Worm (Caenorhabditis elegans): ENCODE data around the gene K08F8.7.
A peak's percentile ranks its signal among the peaks of the same experiment; 100 is the strongest.

The K08F8.7 gene

ce11 chrII:8751042-8751441 lies 4.1 kb downstream of the K08F8.7 start:
- no peak for TF ChIP-seq ceh-36 (tag; optimal IDR thresholded peaks at IDR 0.05)
- no peak for TF ChIP-seq ets-7 (tag; optimal IDR thresholded peaks at IDR 0.05)
- no peak for TF ChIP-seq tbx-37 (GFP tag; conservative IDR thresholded peaks at IDR 0.05)
- TF ChIP-seq hmbx-1 (tag; optimal IDR thresholded peaks at IDR 0.05): no peak
- TF ChIP-seq aly-1 (tag; optimal IDR thresholded peaks at IDR 0.05): no peak
- TF ChIP-seq B0310.2 (tag; optimal IDR thresholded peaks at IDR 0.05): no peak
- no peak for TF ChIP-seq tbx-11 (GFP tag; IDR thresholded peaks at IDR 0.05)
- TF ChIP-seq flt-1 (GFP tag; IDR thresholded peaks at IDR 0.05): no peak
- no peak for TF ChIP-seq tra-4 (tag; optimal IDR thresholded peaks at IDR 0.05)
- TF ChIP-seq pes-1 (GFP tag; IDR thresholded peaks at IDR 0.05): no peak
- TF ChIP-seq sea-1 (GFP tag; conservative IDR thresholded peaks at IDR 0.05): no peak
- no peak for TF ChIP-seq hmg-4 (GFP tag; optimal IDR thresholded peaks at IDR 0.05)
- TF ChIP-seq ama-1 (optimal IDR thresholded peaks at IDR 0.05): no peak
- TF ChIP-seq hnd-1 (tag; optimal IDR thresholded peaks at IDR 0.05): no peak
- no peak for TF ChIP-seq ceh-13 (GFP tag; optimal IDR thresholded peaks at IDR 0.05)
- no peak for TF ChIP-seq scrt-1 (GFP tag; IDR thresholded peaks at IDR 0.05)
- TF ChIP-seq F13C5.2 (tag; optimal IDR thresholded peaks at IDR 0.05): no peak

ce11 chrII:8750056-8750455 lies 5.1 kb downstream of the K08F8.7 start:
- no peak for TF ChIP-seq hnd-1 (tag; optimal IDR thresholded peaks at IDR 0.05)
- TF ChIP-seq hmg-4 (GFP tag; optimal IDR thresholded peaks at IDR 0.05): no peak
- no peak for TF ChIP-seq scrt-1 (GFP tag; IDR thresholded peaks at IDR 0.05)
- no peak for TF ChIP-seq hmbx-1 (tag; optimal IDR thresholded peaks at IDR 0.05)
- TF ChIP-seq flt-1 (GFP tag; IDR thresholded peaks at IDR 0.05): no peak
- TF ChIP-seq tra-4 (tag; optimal IDR thresholded peaks at IDR 0.05): no peak
- TF ChIP-seq B0310.2 (tag; optimal IDR thresholded peaks at IDR 0.05): no peak
- TF ChIP-seq sea-1 (GFP tag; conservative IDR thresholded peaks at IDR 0.05): no peak
- TF ChIP-seq F13C5.2 (tag; optimal IDR thresholded peaks at IDR 0.05): no peak
- TF ChIP-seq ceh-36 (tag; optimal IDR thresholded peaks at IDR 0.05): no peak
- no peak for TF ChIP-seq aly-1 (tag; optimal IDR thresholded peaks at IDR 0.05)
- TF ChIP-seq ama-1 (optimal IDR thresholded peaks at IDR 0.05): no peak
- TF ChIP-seq pes-1 (GFP tag; IDR thresholded peaks at IDR 0.05): no peak

- no peak for TF ChIP-seq tbx-11 (GFP tag; IDR thresholded peaks at IDR 0.05)
- no peak for TF ChIP-seq flt-1 (GFP tag; IDR thresholded peaks at IDR 0.05)
- no peak for TF ChIP-seq ceh-36 (tag; optimal IDR thresholded peaks at IDR 0.05)
- no peak for TF ChIP-seq ama-1 (optimal IDR thresholded peaks at IDR 0.05)
- TF ChIP-seq hmg-4 (GFP tag; optimal IDR thresholded peaks at IDR 0.05): no peak
- TF ChIP-seq scrt-1 (GFP tag; IDR thresholded peaks at IDR 0.05): no peak
- TF ChIP-seq hnd-1 (tag; optimal IDR thresholded peaks at IDR 0.05): no peak
- TF ChIP-seq hmbx-1 (tag; optimal IDR thresholded peaks at IDR 0.05): no peak
- TF ChIP-seq pes-1 (GFP tag; IDR thresholded peaks at IDR 0.05): no peak
- TF ChIP-seq tbx-37 (GFP tag; conservative IDR thresholded peaks at IDR 0.05): no peak
- no peak for TF ChIP-seq ceh-13 (GFP tag; optimal IDR thresholded peaks at IDR 0.05)
- no peak for TF ChIP-seq aly-1 (tag; optimal IDR thresholded peaks at IDR 0.05)
- no peak for TF ChIP-seq tra-4 (tag; optimal IDR thresholded peaks at IDR 0.05)
- no peak for TF ChIP-seq B0310.2 (tag; optimal IDR thresholded peaks at IDR 0.05)
- TF ChIP-seq sea-1 (GFP tag; conservative IDR thresholded peaks at IDR 0.05): no peak
- TF ChIP-seq ets-7 (tag; optimal IDR thresholded peaks at IDR 0.05): no peak
These were observed 6.1 kb downstream of the K08F8.7 start for ce11 chrII:8749084-8749483.

ce11 chrII:8748638-8749037 lies 6.5 kb downstream of the K08F8.7 start:
- no peak for TF ChIP-seq pes-1 (GFP tag; IDR thresholded peaks at IDR 0.05)
- no peak for TF ChIP-seq ceh-36 (tag; optimal IDR thresholded peaks at IDR 0.05)
- TF ChIP-seq tbx-11 (GFP tag; IDR thresholded peaks at IDR 0.05): no peak
- no peak for TF ChIP-seq hmg-4 (GFP tag; optimal IDR thresholded peaks at IDR 0.05)
- no peak for TF ChIP-seq scrt-1 (GFP tag; IDR thresholded peaks at IDR 0.05)
- no peak for TF ChIP-seq ama-1 (optimal IDR thresholded peaks at IDR 0.05)
- TF ChIP-seq tbx-37 (GFP tag; conservative IDR thresholded peaks at IDR 0.05): no peak
- no peak for TF ChIP-seq tra-4 (tag; optimal IDR thresholded peaks at IDR 0.05)
- no peak for TF ChIP-seq hnd-1 (tag; optimal IDR thresholded peaks at IDR 0.05)
- no peak for TF ChIP-seq hmbx-1 (tag; optimal IDR thresholded peaks at IDR 0.05)
- no peak for TF ChIP-seq aly-1 (tag; optimal IDR thresholded peaks at IDR 0.05)

ce11 chrII:8747939-8748352 lies 7.2 kb downstream of the K08F8.7 start:
- TF ChIP-seq B0310.2 (tag; optimal IDR thresholded peaks at IDR 0.05) (no peak), tbx-37 (GFP tag; conservative IDR thresholded peaks at IDR 0.05) (no peak), aly-1 (tag; optimal IDR thresholded peaks at IDR 0.05) (no peak), ets-7 (tag; optimal IDR thresholded peaks at IDR 0.05) (no peak), tbx-11 (GFP tag; IDR thresholded peaks at IDR 0.05) (no peak), hmg-4 (GFP tag; optimal IDR thresholded peaks at IDR 0.05) (peak; percentile 73), sea-1 (GFP tag; conservative IDR thresholded peaks at IDR 0.05) (no peak), F13C5.2 (tag; optimal IDR thresholded peaks at IDR 0.05) (peak; percentile 11), tra-4 (tag; optimal IDR thresholded peaks at IDR 0.05) (no peak), ceh-36 (tag; optimal IDR thresholded peaks at IDR 0.05) (no peak), ama-1 (optimal IDR thresholded peaks at IDR 0.05) (no peak), pes-1 (GFP tag; IDR thresholded peaks at IDR 0.05) (no peak), scrt-1 (GFP tag; IDR thresholded peaks at IDR 0.05) (peak; percentile 54; the same call in 1 of the 2 replicates), hmbx-1 (tag; optimal IDR thresholded peaks at IDR 0.05) (no peak), ceh-13 (GFP tag; optimal IDR thresholded peaks at IDR 0.05) (no peak), flt-1 (GFP tag; IDR thresholded peaks at IDR 0.05) (no peak), hnd-1 (tag; optimal IDR thresholded peaks at IDR 0.05) (no peak)

- no peak for TF ChIP-seq hnd-1 (tag; optimal IDR thresholded peaks at IDR 0.05)
- TF ChIP-seq tbx-11 (GFP tag; IDR thresholded peaks at IDR 0.05): 0 out of 2 replicates have a peak, but pooled peaks have one; percentile 54
- TF ChIP-seq hmbx-1 (tag; optimal IDR thresholded peaks at IDR 0.05): no peak
- no peak for TF ChIP-seq ceh-36 (tag; optimal IDR thresholded peaks at IDR 0.05)
- TF ChIP-seq hmg-4 (GFP tag; optimal IDR thresholded peaks at IDR 0.05): no peak
- no peak for TF ChIP-seq aly-1 (tag; optimal IDR thresholded peaks at IDR 0.05)
- no peak for TF ChIP-seq F13C5.2 (tag; optimal IDR thresholded peaks at IDR 0.05)
- no peak for TF ChIP-seq scrt-1 (GFP tag; IDR thresholded peaks at IDR 0.05)
- no peak for TF ChIP-seq B0310.2 (tag; optimal IDR thresholded peaks at IDR 0.05)
- no peak for TF ChIP-seq flt-1 (GFP tag; IDR thresholded peaks at IDR 0.05)
- TF ChIP-seq ets-7 (tag; optimal IDR thresholded peaks at IDR 0.05): no peak
- 0 out of 2 replicates have a peak, but pooled peaks have one; percentile 21 for TF ChIP-seq sea-1 (GFP tag; conservative IDR thresholded peaks at IDR 0.05)
- no peak for TF ChIP-seq ama-1 (optimal IDR thresholded peaks at IDR 0.05)
- no peak for TF ChIP-seq pes-1 (GFP tag; IDR thresholded peaks at IDR 0.05)
- TF ChIP-seq tbx-37 (GFP tag; conservative IDR thresholded peaks at IDR 0.05): no peak
These were observed 7.8 kb downstream of the K08F8.7 start for ce11 chrII:8747246-8747938.

Data from whole organism, early embryonic.